Fruit fly (Drosophila melanogaster) whole organism, embryonic: ENCODE data around the gene CkIIalpha-i3.

Source experiments
- CG30431 ChIP-seq: fragments of 200-800 bp; sonication (Bioruptor generic); optimal IDR thresholded peaks from 2 replicates; lab custom pipeline; 2017; ENCODE audit warnings: missing biosample characterization, missing genetic modification characterization
- D19B ChIP-seq: fragments of 200-800 bp; sonication (Bioruptor generic); optimal IDR thresholded peaks from 2 replicates; lab custom pipeline; 2017; ENCODE audit warnings: missing biosample characterization, mild to moderate bottlenecking, missing genetic modification characterization
- Med ChIP-seq: fragments of 200-800 bp; sonication (Bioruptor generic); peaks from one replicate; lab custom pipeline; 2016; ENCODE audit warnings: missing biosample characterization, missing genetic modification characterization, mild to moderate bottlenecking, inconsistent platforms, moderate library complexity
- cwo ChIP-seq: fragments of 200-800 bp; sonication (Bioruptor generic); optimal IDR thresholded peaks from 3 replicates; lab custom pipeline; 2017; ENCODE audit warnings: missing biosample characterization, missing genetic modification characterization, mild to moderate bottlenecking, moderate library complexity, missing genetic modification reagents
- psq ChIP-seq: fragments of 200-800 bp; sonication (Bioruptor generic); optimal IDR thresholded peaks from 2 replicates; lab custom pipeline; 2017; ENCODE audit warnings: missing biosample characterization, missing genetic modification characterization
- salm ChIP-seq: fragments of 200-800 bp; sonication (Bioruptor generic); optimal IDR thresholded peaks from 2 replicates; lab custom pipeline; 2018; ENCODE audit warnings: missing biosample characterization, mild to moderate bottlenecking, missing genetic modification characterization
- shn ChIP-seq: fragments of 200-800 bp; sonication (Bioruptor generic); optimal IDR thresholded peaks from 3 replicates; lab custom pipeline; 2016; ENCODE audit warnings: missing biosample characterization, missing genetic modification characterization

DNA sequence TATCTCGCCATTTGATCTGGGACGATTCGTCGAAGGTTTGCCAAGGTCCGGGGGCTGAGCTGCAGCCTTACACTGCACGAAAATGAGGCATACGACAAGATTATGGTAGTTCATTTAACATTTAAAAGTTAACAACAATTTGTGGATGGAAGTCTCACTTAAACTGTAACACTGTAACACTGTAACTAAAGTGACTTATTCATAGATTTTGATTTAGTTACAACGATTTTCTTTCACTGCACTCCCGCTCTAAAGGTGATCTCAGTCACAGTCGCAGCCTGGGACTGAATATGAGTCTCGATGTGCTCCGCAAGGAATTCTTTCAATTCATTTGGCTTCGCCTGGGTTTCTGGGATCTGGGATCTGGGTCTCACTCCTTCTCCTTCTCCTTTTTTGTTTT is 49.8 kb upstream of the CkIIalpha-i3 start:
- TF ChIP-seq CG30431 (GFP tag; lab: Kevin White, UChicago) (peak; percentile 31), salm (tag; lab: Kevin White, UChicago) (no peak), shn (GFP tag; lab: Kevin White, UChicago) (no peak), D19B (GFP tag; lab: Kevin White, UChicago) (no peak), psq (GFP tag; lab: Kevin White, UChicago) (no peak), cwo (GFP tag; lab: Kevin White, UChicago) (no peak), Med (peak; percentile 46)
